Worm (Caenorhabditis elegans) whole organism, midembryonic: ENCODE results near the gene C27D8.1.
A peak's percentile ranks its signal among the peaks of the same experiment; 100 is the strongest.

Experiments used
- T22C8.4 ChIP-seq: fragments of 200-800 bp; sonication (Bioruptor generic); IDR thresholded peaks from 2 replicates; pipeline ENCODE4 v1.3.6; 2022; ENCODE audit warnings: missing genetic modification characterization, missing compliant biosample characterization
- cog-1 ChIP-seq: sonication (generic microtip); optimal IDR thresholded peaks from 2 replicates; lab custom pipeline; 2016; ENCODE audit warnings: missing genetic modification characterization, missing compliant biosample characterization
- flt-1 ChIP-seq: fragments of 200-800 bp; sonication (Bioruptor generic); IDR thresholded peaks from 2 replicates; pipeline ENCODE4 v1.3.6; 2022; ENCODE audit warnings: missing genetic modification characterization, missing compliant biosample characterization
- klf-2 ChIP-seq: fragments of 200-800 bp; sonication (Bioruptor generic); conservative IDR thresholded peaks from 2 replicates; pipeline ENCODE4 v1.3.6; 2022; ENCODE audit warnings: missing genetic modification reagents, missing genetic modification characterization, missing compliant biosample characterization
- med-1 ChIP-seq: sonication (generic microtip); optimal IDR thresholded peaks from 2 replicates; lab custom pipeline; 2017; ENCODE audit warnings: missing genetic modification characterization, mild to moderate bottlenecking, missing compliant biosample characterization, antibody characterized with exemption, missing genetic modification reagents; ENCODE audit not compliant: insufficient read depth
- ref-1 ChIP-seq: fragments of 200-800 bp; sonication (Bioruptor generic); conservative IDR thresholded peaks from 2 replicates; pipeline ENCODE4 v1.3.6; 2022; ENCODE audit warnings: missing genetic modification reagents, missing genetic modification characterization, missing compliant biosample characterization
- tab-1 ChIP-seq: fragments of 200-800 bp; sonication (Bioruptor generic); IDR thresholded peaks from 2 replicates; pipeline ENCODE4 v1.3.6; 2022; ENCODE audit warnings: missing genetic modification characterization, missing compliant biosample characterization
- ztf-23 ChIP-seq: fragments of 200-800 bp; sonication (Bioruptor generic); IDR thresholded peaks from 2 replicates; pipeline ENCODE4 v1.3.6; 2022; ENCODE audit warnings: missing genetic modification reagents, missing genetic modification characterization, missing compliant biosample characterization
- ztf-29 ChIP-seq: fragments of 200-800 bp; sonication (Bioruptor generic); IDR thresholded peaks from 2 replicates; pipeline ENCODE4 v1.3.6; 2022; ENCODE audit warnings: missing genetic modification reagents, missing genetic modification characterization, missing compliant biosample characterization

C27D8.1 gene

DNA sequence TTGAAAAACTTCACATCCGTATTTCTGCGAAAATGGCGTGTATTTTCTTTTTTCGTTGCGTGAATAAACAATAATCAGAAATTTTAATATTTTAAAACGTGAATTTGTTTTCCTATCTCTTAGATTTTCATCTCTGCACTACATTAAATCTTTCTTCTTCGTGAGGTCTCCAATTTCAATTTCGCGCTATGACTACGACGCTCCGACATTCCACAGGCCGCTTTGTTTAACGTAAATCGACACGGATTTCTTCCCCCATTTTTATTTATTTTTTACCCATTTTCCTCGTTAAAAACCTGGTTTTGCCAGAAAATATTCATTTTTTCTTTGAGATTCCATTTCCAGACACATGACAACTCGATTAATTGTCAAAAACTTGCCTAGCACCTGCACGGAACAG, 7.0 kb downstream of the C27D8.1 start, which contains the start of the genes T23F6.3 and rbd-1:
Gene T23F6.3, minus strand, starts transcription at position 120 of the 400 bp plus-strand sequence.
Gene rbd-1, plus strand, starts transcription at position 346 of the 400 bp plus-strand sequence.
- TF ChIP-seq ztf-23 (GFP tag; lab: Robert Waterston, UW) (peak; percentile 65; the same call in 1 of the 2 replicates), klf-2 (GFP tag; lab: Robert Waterston, UW) (0 out of 2 replicates have a peak, but pooled peaks have one; percentile 10), T22C8.4 (no peak), cog-1 (tag; lab: Kevin White, UChicago) (peak; percentile 38)

DNA sequence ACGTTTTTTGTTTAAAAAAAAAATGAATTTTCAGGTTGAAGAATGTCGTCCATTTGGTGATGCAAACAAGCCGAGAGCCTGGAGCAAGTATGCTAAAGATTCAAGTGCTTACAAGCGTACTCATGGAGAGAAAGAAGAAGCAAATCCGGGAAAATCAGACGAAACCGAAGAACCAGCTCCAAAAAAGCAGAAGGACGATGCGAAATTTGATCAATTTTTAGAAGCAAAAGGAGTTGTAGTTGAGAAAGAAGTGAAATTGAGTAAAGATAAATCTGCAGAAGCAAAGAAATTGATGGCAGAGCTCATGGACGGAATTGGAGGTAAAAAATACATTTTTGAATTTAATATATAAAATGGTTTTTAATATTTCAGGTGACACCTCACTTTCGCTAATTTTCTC, 7.6 kb downstream of the C27D8.1 start:
- TF ChIP-seq med-1 (GFP tag; lab: Kevin White, UChicago): no peak
- TF ChIP-seq ref-1 (GFP tag; lab: Robert Waterston, UW): no peak
- no peak for TF ChIP-seq ztf-29 (GFP tag; lab: Robert Waterston, UW)
- TF ChIP-seq klf-2 (GFP tag; lab: Robert Waterston, UW): no peak
- TF ChIP-seq cog-1 (tag; lab: Kevin White, UChicago): no peak

DNA sequence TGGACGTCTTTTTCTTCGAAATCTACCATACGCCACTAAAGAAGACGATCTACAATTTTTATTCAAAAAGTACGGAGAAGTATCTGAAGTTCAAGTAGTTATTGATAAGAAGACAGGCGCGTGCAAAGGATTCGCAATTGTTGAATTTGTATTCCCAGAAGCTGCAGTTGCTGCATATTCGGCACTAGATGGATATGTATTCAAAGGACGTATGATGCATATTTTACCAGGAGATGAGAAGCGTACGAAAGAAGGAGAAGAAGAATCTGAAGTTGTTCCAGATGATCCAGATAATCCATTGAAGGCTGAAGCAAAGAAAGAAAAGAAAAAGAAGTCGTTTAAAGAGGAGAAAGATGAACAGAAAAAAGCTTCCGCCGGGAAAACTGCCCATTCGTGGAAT, 8.3 kb downstream of the C27D8.1 start:
- TF ChIP-seq ztf-29 (GFP tag; lab: Robert Waterston, UW) (no peak), ref-1 (GFP tag; lab: Robert Waterston, UW) (no peak), klf-2 (GFP tag; lab: Robert Waterston, UW) (no peak), tab-1 (no peak), T22C8.4 (no peak), med-1 (GFP tag; lab: Kevin White, UChicago) (no peak), ztf-23 (GFP tag; lab: Robert Waterston, UW) (no peak), flt-1 (GFP tag; lab: Robert Waterston, UW) (no peak), cog-1 (tag; lab: Kevin White, UChicago) (no peak)

DNA sequence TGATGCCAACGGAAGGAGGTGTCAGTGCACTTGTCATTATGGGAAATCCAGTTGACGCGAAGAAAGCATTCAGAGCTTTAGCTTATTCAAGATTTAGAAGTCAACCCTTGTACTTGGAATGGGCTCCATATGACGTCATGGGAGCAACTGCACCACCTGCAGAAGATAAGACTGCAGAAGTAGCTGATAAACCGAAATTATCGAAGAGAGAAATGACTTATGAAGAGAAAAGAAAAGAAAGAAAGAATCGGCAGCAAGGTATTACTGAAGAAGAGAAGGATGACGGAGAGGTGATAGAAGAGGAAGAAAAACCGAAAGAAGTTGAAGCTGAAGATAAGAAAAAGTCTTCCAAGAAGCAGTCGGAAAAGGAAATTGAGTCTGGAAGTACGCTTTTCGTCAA, 10.5 kb downstream of the C27D8.1 start:
- no peak for TF ChIP-seq klf-2 (GFP tag; lab: Robert Waterston, UW)
- no peak for TF ChIP-seq ztf-29 (GFP tag; lab: Robert Waterston, UW)
- no peak for TF ChIP-seq tab-1
- TF ChIP-seq ztf-23 (GFP tag; lab: Robert Waterston, UW): no peak
- no peak for TF ChIP-seq T22C8.4
- TF ChIP-seq med-1 (GFP tag; lab: Kevin White, UChicago): no peak
- TF ChIP-seq ref-1 (GFP tag; lab: Robert Waterston, UW): no peak
- TF ChIP-seq flt-1 (GFP tag; lab: Robert Waterston, UW): no peak
- TF ChIP-seq cog-1 (tag; lab: Kevin White, UChicago): no peak

DNA sequence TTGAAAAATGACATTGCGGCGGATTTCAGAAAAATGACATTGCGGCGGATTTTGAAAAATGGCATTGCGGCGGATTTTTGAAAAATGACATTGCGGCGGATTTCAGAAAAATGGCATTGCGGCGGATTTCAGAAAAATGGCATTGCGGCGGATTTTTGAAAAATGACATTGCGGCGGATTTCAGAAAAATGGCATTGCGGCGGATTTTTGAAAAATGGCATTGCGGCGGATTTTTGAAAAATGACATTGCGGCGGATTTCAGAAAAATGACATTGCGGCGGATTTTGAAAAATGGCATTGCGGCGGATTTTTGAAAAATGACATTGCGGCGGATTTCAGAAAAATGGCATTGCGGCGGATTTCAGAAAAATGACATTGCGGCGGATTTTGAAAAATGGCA, 13.0 kb downstream of the C27D8.1 start:
- TF ChIP-seq tab-1 (0 out of 2 replicates have a peak, but pooled peaks have one; percentile 44), ztf-23 (GFP tag; lab: Robert Waterston, UW) (peak; percentile 46; the same call in 1 of the 2 replicates)

DNA sequence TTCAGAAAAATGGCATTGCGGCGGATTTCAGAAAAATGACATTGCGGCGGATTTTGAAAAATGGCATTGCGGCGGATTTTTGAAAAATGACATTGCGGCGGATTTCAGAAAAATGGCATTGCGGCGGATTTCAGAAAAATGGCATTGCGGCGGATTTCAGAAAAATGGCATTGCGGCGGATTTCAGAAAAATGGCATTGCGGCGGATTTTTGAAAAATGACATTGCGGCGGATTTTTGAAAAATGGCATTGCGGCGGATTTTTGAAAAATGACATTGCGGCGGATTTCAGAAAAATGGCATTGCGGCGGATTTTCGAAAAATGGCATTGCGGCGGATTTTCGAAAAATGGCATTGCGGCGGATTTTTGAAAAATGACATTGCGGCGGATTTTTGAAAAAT, 13.9 kb downstream of the C27D8.1 start:
- TF ChIP-seq ztf-29 (GFP tag; lab: Robert Waterston, UW) (0 out of 2 replicates have a peak, but pooled peaks have one; percentile 11), T22C8.4 (0 out of 2 replicates have a peak, but pooled peaks have one; percentile 25), ref-1 (GFP tag; lab: Robert Waterston, UW) (peak; percentile 18; the same call in 1 of the 2 replicates)

DNA sequence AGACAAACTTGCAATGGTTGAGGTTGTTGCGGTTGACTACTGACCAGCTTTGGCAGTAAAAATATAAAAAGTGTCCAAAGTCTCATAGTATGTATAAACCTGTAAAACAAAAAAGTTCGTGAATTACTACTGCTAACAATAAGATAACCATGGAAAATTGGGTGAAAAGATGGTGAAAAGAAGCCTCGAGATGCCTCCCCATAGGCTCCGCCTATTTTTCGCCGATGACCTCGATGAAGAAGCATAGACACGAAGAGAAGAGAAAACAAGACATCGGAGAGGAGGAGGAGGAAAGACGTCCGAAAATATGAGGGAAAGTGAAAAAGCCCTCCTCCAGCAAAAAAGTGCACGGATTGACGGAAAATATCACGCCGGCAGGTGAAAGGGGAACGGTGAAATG, 23.8 kb downstream of the C27D8.1 start, which contains the start of gene T23F6.5:
Gene T23F6.5, minus strand, starts transcription at position 101 of the 400 bp plus-strand sequence.
- TF ChIP-seq ztf-29 (GFP tag; lab: Robert Waterston, UW) (no peak), med-1 (GFP tag; lab: Kevin White, UChicago) (no peak), tab-1 (no peak), klf-2 (GFP tag; lab: Robert Waterston, UW) (no peak), cog-1 (tag; lab: Kevin White, UChicago) (no peak)

DNA sequence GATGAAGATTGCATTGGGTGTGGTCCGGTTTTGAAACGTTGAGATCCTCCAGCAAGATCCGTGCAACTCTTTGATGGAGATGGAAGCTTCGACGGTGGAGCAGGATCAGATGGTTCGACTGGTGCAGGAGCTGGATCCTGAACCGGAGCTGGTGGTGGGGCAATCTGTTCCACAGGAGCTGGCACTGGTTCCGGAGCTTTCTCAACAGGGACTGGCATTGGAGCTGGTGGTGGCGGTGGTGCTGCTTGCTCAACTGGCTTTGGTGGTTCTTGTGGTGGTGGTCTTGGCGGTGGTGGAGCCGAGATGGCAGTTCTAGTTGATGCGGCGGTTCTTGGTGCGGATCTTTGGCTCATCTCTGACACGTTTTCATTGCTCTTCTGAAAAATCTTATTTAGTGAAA, 26.0 kb downstream of the C27D8.1 start:
- TF ChIP-seq T22C8.4: no peak
- TF ChIP-seq flt-1 (GFP tag; lab: Robert Waterston, UW): no peak
- no peak for TF ChIP-seq tab-1
- no peak for TF ChIP-seq ztf-23 (GFP tag; lab: Robert Waterston, UW)
- TF ChIP-seq ztf-29 (GFP tag; lab: Robert Waterston, UW): no peak
- no peak for TF ChIP-seq cog-1 (tag; lab: Kevin White, UChicago)
- no peak for TF ChIP-seq med-1 (GFP tag; lab: Kevin White, UChicago)
- TF ChIP-seq ref-1 (GFP tag; lab: Robert Waterston, UW): no peak
- no peak for TF ChIP-seq klf-2 (GFP tag; lab: Robert Waterston, UW)

DNA sequence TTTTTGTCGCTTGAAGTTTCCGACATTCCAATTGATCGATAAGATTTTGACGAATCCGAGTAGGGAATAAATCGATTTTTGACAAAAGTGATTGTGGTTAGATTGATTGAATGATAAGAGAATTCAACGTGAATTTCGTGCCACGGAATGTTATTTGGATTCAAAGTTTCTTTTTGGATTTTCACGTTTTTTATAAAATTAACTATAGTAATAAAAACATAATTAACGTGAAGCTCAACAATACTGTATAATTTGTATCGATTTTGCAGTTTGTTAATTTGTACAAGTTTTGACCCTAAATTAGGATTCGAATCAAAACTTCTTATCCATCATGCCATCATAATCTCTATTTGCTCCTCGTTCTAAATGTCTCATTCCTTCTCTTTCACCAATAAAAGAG, 27.1 kb downstream of the C27D8.1 start, which contains the start of gene C36H8.1:
Gene C36H8.1, minus strand, starts transcription at position 101 of the 400 bp plus-strand sequence.
- TF ChIP-seq tab-1 (no peak), ztf-23 (GFP tag; lab: Robert Waterston, UW) (no peak), klf-2 (GFP tag; lab: Robert Waterston, UW) (no peak), flt-1 (GFP tag; lab: Robert Waterston, UW) (no peak), ref-1 (GFP tag; lab: Robert Waterston, UW) (no peak), med-1 (GFP tag; lab: Kevin White, UChicago) (no peak)

DNA sequence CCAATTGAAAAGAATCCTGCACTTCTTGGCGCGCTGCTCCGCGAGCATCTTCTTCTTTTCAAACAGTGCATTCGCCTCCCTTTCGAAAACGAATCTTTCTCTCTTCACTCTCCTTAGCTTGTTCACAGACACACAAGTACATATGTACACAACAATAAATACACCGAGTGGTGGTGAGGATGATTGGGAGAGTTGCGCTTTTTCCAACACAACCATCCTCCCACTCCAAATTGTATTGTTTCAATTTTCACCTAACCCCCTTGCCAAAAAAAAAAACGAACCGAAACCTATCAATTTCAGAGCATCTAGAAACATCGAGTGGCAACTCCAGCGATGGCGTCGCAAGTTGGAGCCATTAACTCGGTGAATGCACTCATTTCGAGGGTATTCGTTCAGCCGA, 28.7 kb downstream of the C27D8.1 start, which contains the start of gene inx-6:
Gene inx-6, plus strand, starts transcription at position 301 of the 400 bp plus-strand sequence.
- TF ChIP-seq ref-1 (GFP tag; lab: Robert Waterston, UW) (no peak), cog-1 (tag; lab: Kevin White, UChicago) (no peak), flt-1 (GFP tag; lab: Robert Waterston, UW) (no peak), med-1 (GFP tag; lab: Kevin White, UChicago) (no peak), ztf-23 (GFP tag; lab: Robert Waterston, UW) (no peak), klf-2 (GFP tag; lab: Robert Waterston, UW) (no peak), tab-1 (no peak), T22C8.4 (no peak), ztf-29 (GFP tag; lab: Robert Waterston, UW) (no peak)
